Worm (Caenorhabditis elegans): ENCODE data around the gene nlg-1.

nlg-1 gene

ce11 chrX:13663641-13664633 lies 33.0 kb upstream of the nlg-1 start, which contains the start of gene C04A11.5:
TSS of gene C04A11.5 (plus strand) at chrX:13664583.
- TF ChIP-seq cebp-1 (GFP tag; IDR thresholded peaks at IDR 0.05) (no peak), cebp-1 (tag; optimal IDR thresholded peaks at IDR 0.05) (peak; percentile 52), B0336.3 (GFP tag; IDR thresholded peaks at IDR 0.05) (no peak), ztf-28 (GFP tag; IDR thresholded peaks at IDR 0.05) (no peak), lin-26 (GFP tag; IDR thresholded peaks at IDR 0.05) (no peak)

- TF ChIP-seq sdz-38 (tag; optimal IDR thresholded peaks at IDR 0.05) (no peak), dpl-1 (GFP tag; optimal IDR thresholded peaks at IDR 0.05) (no peak), somi-1 (GFP tag; optimal IDR thresholded peaks at IDR 0.05) (no peak), lsy-27 (tag; optimal IDR thresholded peaks at IDR 0.05; ENCODE audit: borderline replicate concordance, insufficient read depth) (no peak), ceh-40 (GFP tag; IDR thresholded peaks at IDR 0.05) (no peak), tbx-9 (tag; optimal IDR thresholded peaks at IDR 0.05; ENCODE audit: borderline replicate concordance) (no peak), snpc-1.3 (tag; optimal IDR thresholded peaks at IDR 0.05; ENCODE audit: insufficient read depth) (no peak), F57A8.1 (GFP tag; optimal IDR thresholded peaks at IDR 0.05) (no peak), hlh-12 (tag; optimal IDR thresholded peaks at IDR 0.05) (no peak), F10E7.11 (tag; optimal IDR thresholded peaks at IDR 0.05) (no peak), ztf-22 (GFP tag; optimal IDR thresholded peaks at IDR 0.05) (no peak), madf-8 (GFP tag; conservative IDR thresholded peaks at IDR 0.05) (no peak), D2030.7 (GFP tag; IDR thresholded peaks at IDR 0.05) (no peak), egl-44 (GFP tag; IDR thresholded peaks at IDR 0.05) (no peak), Y67H2A.10 (GFP tag; conservative IDR thresholded peaks at IDR 0.05) (no peak)
Observed at ce11 chrX:13660206-13660605, 29.2 kb upstream of the nlg-1 start, which contains the start of gene C04A11.1. TSS of gene C04A11.1 (plus strand) at chrX:13660506.

DNA sequence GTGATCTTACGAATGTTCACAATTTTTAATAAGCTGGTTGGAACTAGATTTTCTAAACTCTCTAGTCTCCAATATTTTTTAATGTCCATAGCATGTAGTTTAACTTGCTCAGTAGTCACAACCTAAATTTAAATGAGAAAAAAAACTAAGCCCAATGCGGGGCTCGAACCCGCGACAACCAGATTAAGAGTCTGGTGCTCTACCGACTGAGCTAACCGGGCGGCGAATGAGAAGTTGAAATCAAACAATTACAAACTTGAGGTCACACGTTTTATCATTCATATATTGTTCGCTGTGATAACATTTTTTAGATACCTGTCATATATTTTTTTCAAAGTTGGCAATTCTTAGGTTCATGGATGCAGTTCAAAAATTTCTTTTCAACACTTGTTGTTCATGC lies 24.8 kb upstream of the nlg-1 start:
- TF ChIP-seq K11D2.4 (GFP tag; IDR thresholded peaks at IDR 0.05): no peak
- TF ChIP-seq D2030.7 (GFP tag; IDR thresholded peaks at IDR 0.05): peak; percentile 29; the same call in 1 of the 2 replicates
- TF ChIP-seq unc-62 (GFP tag; optimal IDR thresholded peaks at IDR 0.05): no peak
- no peak for TF ChIP-seq lir-1 (GFP tag; conservative IDR thresholded peaks at IDR 0.05)
- TF ChIP-seq snpc-4 (GFP tag; optimal IDR thresholded peaks at IDR 0.05): no peak
- peak in 2 of 4 experiments; percentile 5 to 69 for TF ChIP-seq snpc-4 (tag; optimal IDR thresholded peaks at IDR 0.05)
- TF ChIP-seq lsl-1 (GFP tag; optimal IDR thresholded peaks at IDR 0.05): no peak
- TF ChIP-seq snpc-1.1 (tag; optimal IDR thresholded peaks at IDR 0.05; ENCODE audit: insufficient read depth): peak; percentile 40
- TF ChIP-seq unc-130 (GFP tag; optimal IDR thresholded peaks at IDR 0.05): no peak
- TF ChIP-seq lin-40 (tag; optimal IDR thresholded peaks at IDR 0.05): no peak
- TF ChIP-seq nfya-2 (GFP tag; IDR thresholded peaks at IDR 0.05): no peak
- TF ChIP-seq B0261.1 (tag; optimal IDR thresholded peaks at IDR 0.05): peak; percentile 78
- no peak for TF ChIP-seq aptf-2 (GFP tag; conservative IDR thresholded peaks at IDR 0.05)
- TF ChIP-seq dpl-1 (GFP tag; optimal IDR thresholded peaks at IDR 0.05): no peak
- TF ChIP-seq dox-1 (GFP tag; IDR thresholded peaks at IDR 0.05): peak; percentile 41; the same call in 1 of the 2 replicates
- TF ChIP-seq ztf-6 (GFP tag; IDR thresholded peaks at IDR 0.05): no peak
- no peak for TF ChIP-seq egl-18 (GFP tag; IDR thresholded peaks at IDR 0.05)
- TF ChIP-seq hmg-1.2 (GFP tag; IDR thresholded peaks at IDR 0.05): peak; percentile 60
- TF ChIP-seq nfya-1 (tag; optimal IDR thresholded peaks at IDR 0.05; ENCODE audit: borderline replicate concordance, insufficient read depth): no peak
- peak; percentile 37 for TF ChIP-seq snpc-1.3 (tag; optimal IDR thresholded peaks at IDR 0.05; ENCODE audit: insufficient read depth)
- no peak for TF ChIP-seq snpc-3.4 (tag; optimal IDR thresholded peaks at IDR 0.05)
- no peak for TF ChIP-seq somi-1 (GFP tag; optimal IDR thresholded peaks at IDR 0.05)
- no peak for TF ChIP-seq ama-1 (optimal IDR thresholded peaks at IDR 0.05)
- TF ChIP-seq ama-1 (GFP tag; optimal IDR thresholded peaks at IDR 0.05): no peak
- no peak for TF ChIP-seq sea-2 (GFP tag; IDR thresholded peaks at IDR 0.05)
- no peak for TF ChIP-seq nhr-120 (GFP tag; IDR thresholded peaks at IDR 0.05)
- TF ChIP-seq Y53G8AR.9 (GFP tag; conservative IDR thresholded peaks at IDR 0.05): no peak
